Fruit fly (Drosophila melanogaster): ENCODE results near the gene msl-2.

The msl-2 gene

dm6 chr2L:3472242-3472641 is 6.3 kb upstream of the msl-2 start, which contains the start of gene Pgant4 (continued):
- TF ChIP-seq chif (GFP tag; optimal IDR thresholded peaks at IDR 0.05) (peak; percentile 1 to 48), CG10462 (GFP tag; optimal IDR thresholded peaks at IDR 0.05) (no peak), Taf1 (GFP tag; IDR thresholded peaks at IDR 0.05) (peak; percentile 48; the same call in 1 of the 2 replicates), CG10431 (GFP tag; optimal IDR thresholded peaks at IDR 0.05) (no peak), Dfd (GFP tag; optimal IDR thresholded peaks at IDR 0.05) (no peak), luna (GFP tag; optimal IDR thresholded peaks at IDR 0.05) (no peak), disco-r (GFP tag; optimal IDR thresholded peaks at IDR 0.05) (no peak), CG10654 (GFP tag; optimal IDR thresholded peaks at IDR 0.05) (peak; percentile 28), CG10565 (GFP tag; optimal IDR thresholded peaks at IDR 0.05) (no peak), ttk (GFP tag; IDR thresholded peaks at IDR 0.05) (peak; percentile 46; the same call in 1 of the 2 replicates), CG9727 (GFP tag; optimal IDR thresholded peaks at IDR 0.05) (peak; percentile 31), HLHmδ (GFP tag; optimal IDR thresholded peaks at IDR 0.05) (peak; percentile 24), lilli (GFP tag; optimal IDR thresholded peaks at IDR 0.05) (peak; percentile 46), CG12391 (tag; optimal IDR thresholded peaks at IDR 0.05) (peak; percentile 18), CG18619 (GFP tag; optimal IDR thresholded peaks at IDR 0.05) (peak; percentile 28), CG4854 (GFP tag; optimal IDR thresholded peaks at IDR 0.05) (peak; percentile 26), B-H2 (GFP tag; optimal IDR thresholded peaks at IDR 0.05) (peak; percentile 43), peb (GFP tag; IDR thresholded peaks at IDR 0.05) (peak; percentile 6; the same call in 1 of the 2 replicates), Vsx1 (GFP tag; optimal IDR thresholded peaks at IDR 0.05) (no peak), H15 (GFP tag; IDR thresholded peaks at IDR 0.05) (peak; percentile 69; the same call in 2 of the 3 replicates), hkb (optimal IDR thresholded peaks at IDR 0.05) (no peak), hkb (GFP tag; IDR thresholded peaks at IDR 0.05) (no peak), tap (tag; optimal IDR thresholded peaks at IDR 0.05) (no peak), CG15479 (GFP tag; optimal IDR thresholded peaks at IDR 0.05) (no peak), CG6765 (GFP tag; optimal IDR thresholded peaks at IDR 0.05) (no peak), Ssrp (tag; optimal IDR thresholded peaks at IDR 0.05) (no peak), slp2 (GFP tag; optimal IDR thresholded peaks at IDR 0.05) (peak; percentile 46), CkIIα-i1 (GFP tag; IDR thresholded peaks at IDR 0.05) (no peak), maf-S (GFP tag; optimal IDR thresholded peaks at IDR 0.05) (no peak), Adf1 (GFP tag; IDR thresholded peaks at IDR 0.05) (no peak; the same call in 1 of the 2 replicates), CG17186 (GFP tag; optimal IDR thresholded peaks at IDR 0.05) (peak; percentile 21), CG31441 (GFP tag; IDR thresholded peaks at IDR 0.05) (peak; percentile 28; the same call in 1 of the 2 replicates), CG1792 (GFP tag; optimal IDR thresholded peaks at IDR 0.05) (no peak), fu2 (GFP tag; optimal IDR thresholded peaks at IDR 0.05) (no peak), CG14965 (GFP tag; optimal IDR thresholded peaks at IDR 0.05; ENCODE audit: borderline replicate concordance) (no peak), CG8359 (GFP tag; optimal IDR thresholded peaks at IDR 0.05; ENCODE audit: borderline replicate concordance) (no peak), NfI (GFP tag; optimal IDR thresholded peaks at IDR 0.05) (peak; percentile 75), CG10366 (GFP tag; IDR thresholded peaks at IDR 0.05) (peak; percentile 61), schlank (tag; optimal IDR thresholded peaks at IDR 0.05) (peak; percentile 16), Dll (GFP tag; IDR thresholded peaks at IDR 0.05; ENCODE audit: partially characterized antibody) (no peak), tup (GFP tag; optimal IDR thresholded peaks at IDR 0.05) (peak; percentile 10), CG9437 (GFP tag; optimal IDR thresholded peaks at IDR 0.05) (no peak), sna (GFP tag; IDR thresholded peaks at IDR 0.05; ENCODE audit: partially characterized antibody) (no peak), NK7.1 (GFP tag; optimal IDR thresholded peaks at IDR 0.05) (no peak), Opbp (GFP tag; IDR thresholded peaks at IDR 0.05; ENCODE audit: partially characterized antibody) (peak; percentile 42; the same call in 1 of the 3 replicates), chn (GFP tag; optimal IDR thresholded peaks at IDR 0.05) (peak; percentile 22), CG16813 (GFP tag; IDR thresholded peaks at IDR 0.05; ENCODE audit: partially characterized antibody) (0 out of 3 replicates have a peak, but pooled peaks have one; percentile 30), CG12942 (GFP tag; optimal IDR thresholded peaks at IDR 0.05) (peak; percentile 2), CG6683 (GFP tag; optimal IDR thresholded peaks at IDR 0.05) (no peak), MTF-1 (GFP tag; optimal IDR thresholded peaks at IDR 0.05; ENCODE audit: borderline replicate concordance) (peak; percentile 25)
